Worm (Caenorhabditis elegans): ENCODE measurements around the gene srt-69.

- no peak for TF ChIP-seq tab-1 (GFP tag; IDR thresholded peaks at IDR 0.05)
- TF ChIP-seq flt-1 (GFP tag; IDR thresholded peaks at IDR 0.05), result no peak
These were observed 46.2 kb upstream of the srt-69 start, which contains the start of gene C10G8.4 for ce11 chrV:5311635-5312034.

Data from whole organism, midembryonic.